Fruit fly (Drosophila melanogaster) whole organism, embryonic: ENCODE results near the gene HisCl1.

ENCODE experiments used
- Atf6 ChIP-seq: fragments of 200-800 bp; sonication (Bioruptor generic); IDR thresholded peaks from 2 replicates; pipeline ENCODE4 v1.3.6; 2022; ENCODE audit warnings: missing biosample characterization, missing genetic modification characterization
- BtbVII ChIP-seq: fragments of 200-800 bp; sonication (Bioruptor generic); optimal IDR thresholded peaks from 3 replicates; lab custom pipeline; 2017; ENCODE audit warnings: missing biosample characterization, mild to moderate bottlenecking, missing genetic modification characterization
- CG10431 ChIP-seq: fragments of 200-800 bp; sonication (Bioruptor generic); optimal IDR thresholded peaks from 3 replicates; lab custom pipeline; 2018; ENCODE audit warnings: missing biosample characterization, mild to moderate bottlenecking, missing genetic modification characterization
- CG12155 ChIP-seq: fragments of 200-800 bp; sonication (Bioruptor generic); optimal IDR thresholded peaks from 3 replicates; lab custom pipeline; 2016; ENCODE audit warnings: missing biosample characterization, missing genetic modification characterization
- CG1233 ChIP-seq: fragments of 200-800 bp; sonication (Bioruptor generic); optimal IDR thresholded peaks from 4 replicates; lab custom pipeline; 2018; ENCODE audit warnings: missing biosample characterization, mild to moderate bottlenecking, missing genetic modification characterization
- CG12659 ChIP-seq: fragments of 200-800 bp; sonication (Bioruptor generic); optimal IDR thresholded peaks from 3 replicates; lab custom pipeline; 2017; ENCODE audit warnings: mild to moderate bottlenecking, missing biosample characterization, missing genetic modification reagents, missing genetic modification characterization
- CG12769 ChIP-seq: fragments of 200-800 bp; sonication (Bioruptor generic); optimal IDR thresholded peaks from 2 replicates; lab custom pipeline; 2019; ENCODE audit warnings: missing biosample characterization, mild to moderate bottlenecking, missing genetic modification characterization, moderate library complexity
- CG13296 ChIP-seq: fragments of 200-800 bp; sonication (Bioruptor generic); optimal IDR thresholded peaks from 3 replicates; lab custom pipeline; 2018; ENCODE audit warnings: missing biosample characterization, mild to moderate bottlenecking, missing genetic modification characterization
- CG13894 ChIP-seq: fragments of 200-800 bp; sonication (Bioruptor generic); optimal IDR thresholded peaks from 3 replicates; lab custom pipeline; 2018; ENCODE audit warnings: missing biosample characterization, mild to moderate bottlenecking, missing genetic modification characterization, moderate library complexity
- CG15479 ChIP-seq: fragments of 200-800 bp; sonication (Bioruptor generic); optimal IDR thresholded peaks from 3 replicates; lab custom pipeline; 2019; ENCODE audit warnings: missing biosample characterization, mild to moderate bottlenecking, missing genetic modification characterization, moderate library complexity
- CG17328 ChIP-seq: fragments of 200-800 bp; sonication (Bioruptor generic); IDR thresholded peaks from 2 replicates; pipeline ENCODE4 v1.3.6; 2022; ENCODE audit warnings: missing biosample characterization, missing genetic modification characterization
- CG17361 ChIP-seq: fragments of 200-800 bp; sonication (Bioruptor generic); IDR thresholded peaks from 3 replicates; pipeline ENCODE4 v1.3.6; 2022; ENCODE audit warnings: missing biosample characterization, missing genetic modification characterization
- CG17912 ChIP-seq: fragments of 200-800 bp; sonication (Bioruptor generic); optimal IDR thresholded peaks from 2 replicates; lab custom pipeline; 2018; ENCODE audit warnings: missing biosample characterization, mild to moderate bottlenecking, missing genetic modification characterization
- CG18619 ChIP-seq: fragments of 200-800 bp; sonication (Bioruptor generic); optimal IDR thresholded peaks from 3 replicates; lab custom pipeline; 2017; ENCODE audit warnings: missing biosample characterization, mild to moderate bottlenecking, missing genetic modification characterization
- CG2712 ChIP-seq: fragments of 200-800 bp; optimal IDR thresholded peaks from 3 replicates; lab custom pipeline; 2019; ENCODE audit warnings: missing biosample characterization, mild to moderate bottlenecking, missing genetic modification characterization, moderate library complexity
- CG30403 ChIP-seq: fragments of 200-800 bp; sonication (Bioruptor generic); optimal IDR thresholded peaks from 3 replicates; lab custom pipeline; 2016; ENCODE audit warnings: missing biosample characterization, missing genetic modification characterization
- CG3995 ChIP-seq: fragments of 200-800 bp; sonication (Bioruptor generic); optimal IDR thresholded peaks from 3 replicates; lab custom pipeline; 2016; ENCODE audit warnings: missing biosample characterization, missing genetic modification characterization
- CG4328 ChIP-seq: fragments of 200-800 bp; sonication (Bioruptor generic); optimal IDR thresholded peaks from 3 replicates; lab custom pipeline; 2017; ENCODE audit warnings: missing biosample characterization, missing genetic modification reagents, missing genetic modification characterization
- CG5180 ChIP-seq: fragments of 200-800 bp; sonication (Bioruptor generic); optimal IDR thresholded peaks from 3 replicates; lab custom pipeline; 2017; ENCODE audit warnings: missing biosample characterization, missing genetic modification characterization, mild to moderate bottlenecking, moderate library complexity, missing genetic modification reagents
- CG6765 ChIP-seq: fragments of 200-800 bp; sonication (Bioruptor generic); optimal IDR thresholded peaks from 3 replicates; lab custom pipeline; 2017; ENCODE audit warnings: missing biosample characterization, mild to moderate bottlenecking, missing genetic modification characterization
- CG6813 ChIP-seq: fragments of 200-800 bp; sonication (Bioruptor generic); optimal IDR thresholded peaks from 2 replicates; lab custom pipeline; 2017; ENCODE audit warnings: missing biosample characterization, missing genetic modification characterization, mild to moderate bottlenecking, moderate library complexity, missing genetic modification reagents
- CG7839 ChIP-seq: fragments of 200-800 bp; sonication (Bioruptor generic); optimal IDR thresholded peaks from 3 replicates; lab custom pipeline; 2018; ENCODE audit warnings: missing biosample characterization, mild to moderate bottlenecking, missing genetic modification characterization, moderate library complexity
- CG8290 ChIP-seq, 3 experiments: fragments of 200-800 bp; sonication (Bioruptor generic); optimal IDR thresholded peaks; 2 replicates each; lab custom pipeline; 2016 to 2019; ENCODE audit warnings: missing biosample characterization in 3 of 3, missing genetic modification characterization in 3 of 3, mild to moderate bottlenecking in 2 of 3, moderate library complexity in 1 of 3
- CG9609 ChIP-seq: fragments of 200-800 bp; sonication (Bioruptor generic); optimal IDR thresholded peaks from 3 replicates; lab custom pipeline; 2016; ENCODE audit warnings: missing biosample characterization, missing genetic modification characterization
- CoRest ChIP-seq: fragments of 200-800 bp; sonication (Bioruptor generic); optimal IDR thresholded peaks from 3 replicates; lab custom pipeline; 2018; ENCODE audit warnings: missing biosample characterization, mild to moderate bottlenecking, missing genetic modification characterization, moderate library complexity
- Kr ChIP-seq: fragments of 200-800 bp; sonication (Bioruptor generic); optimal IDR thresholded peaks from 2 replicates; lab custom pipeline; 2017; ENCODE audit warnings: missing biosample characterization, mild to moderate bottlenecking, missing genetic modification characterization
- Lim3 ChIP-seq: fragments of 200-800 bp; sonication (Bioruptor generic); IDR thresholded peaks from 2 replicates; pipeline ENCODE4 v1.3.6; 2022; ENCODE audit warnings: missing biosample characterization, missing genetic modification characterization
- Max ChIP-seq: fragments of 200-800 bp; sonication (Bioruptor generic); optimal IDR thresholded peaks from 2 replicates; lab custom pipeline; 2016; ENCODE audit warnings: missing biosample characterization, mild to moderate bottlenecking, missing genetic modification characterization
- Nf-YA ChIP-seq: fragments of 200-800 bp; sonication (Bioruptor generic); IDR thresholded peaks from 2 replicates; pipeline ENCODE4 v1.3.6; 2022; ENCODE audit warnings: missing biosample characterization, missing genetic modification characterization
- Nf-YC ChIP-seq: fragments of 200-800 bp; optimal IDR thresholded peaks from 3 replicates; lab custom pipeline; 2019; ENCODE audit warnings: missing biosample characterization, mild to moderate bottlenecking, missing genetic modification characterization, moderate library complexity
- Usf ChIP-seq: fragments of 200-800 bp; sonication (Bioruptor generic); optimal IDR thresholded peaks from 2 replicates; lab custom pipeline; 2017; ENCODE audit warnings: missing genotype, missing biosample characterization, missing genetic modification characterization
- YL-1 ChIP-seq: fragments of 200-800 bp; sonication (Bioruptor generic); optimal IDR thresholded peaks from 3 replicates; lab custom pipeline; 2017; ENCODE audit warnings: missing biosample characterization, mild to moderate bottlenecking, missing genetic modification characterization
- ash1 ChIP-seq: fragments of 200-800 bp; sonication (Bioruptor generic); optimal IDR thresholded peaks from 2 replicates; lab custom pipeline; 2018; ENCODE audit warnings: missing biosample characterization, mild to moderate bottlenecking, missing genetic modification characterization
- cg ChIP-seq: fragments of 200-800 bp; sonication (Bioruptor generic); optimal IDR thresholded peaks from 3 replicates; lab custom pipeline; 2019; ENCODE audit warnings: missing biosample characterization, mild to moderate bottlenecking, missing genetic modification characterization, moderate library complexity
- chif ChIP-seq, 2 experiments: fragments of 200-800 bp; sonication (Bioruptor generic); optimal IDR thresholded peaks; 3 replicates each; lab custom pipeline; 2016; ENCODE audit warnings: missing biosample characterization in 2 of 2, missing genetic modification characterization in 2 of 2
- dpn ChIP-seq, 2 experiments: fragments of 200-800 bp; sonication (Bioruptor generic); optimal IDR thresholded peaks; 3 replicates each; lab custom pipeline; 2016; ENCODE audit warnings: missing biosample characterization in 2 of 2, missing genetic modification characterization in 2 of 2
- dysf ChIP-seq: fragments of 200-800 bp; sonication (Bioruptor generic); IDR thresholded peaks from 3 replicates; pipeline ENCODE4 v1.3.6; 2022; ENCODE audit warnings: missing biosample characterization, missing genetic modification characterization
- ems ChIP-seq: fragments of 200-800 bp; sonication (Bioruptor generic); optimal IDR thresholded peaks from 3 replicates; lab custom pipeline; 2016; ENCODE audit warnings: missing biosample characterization, missing genetic modification characterization
- exex ChIP-seq: fragments of 200-800 bp; sonication (Bioruptor generic); optimal IDR thresholded peaks from 4 replicates; lab custom pipeline; 2018; ENCODE audit warnings: missing biosample characterization, mild to moderate bottlenecking, missing genetic modification characterization, moderate library complexity
- gem ChIP-seq: fragments of 200-800 bp; sonication (Bioruptor generic); optimal IDR thresholded peaks from 2 replicates; lab custom pipeline; 2019; ENCODE audit warnings: missing biosample characterization, mild to moderate bottlenecking, missing genetic modification characterization, moderate library complexity
- grn ChIP-seq: fragments of 200-800 bp; sonication (Bioruptor generic); optimal IDR thresholded peaks from 3 replicates; lab custom pipeline; 2017; ENCODE audit warnings: missing biosample characterization, missing genetic modification characterization
- ind ChIP-seq: fragments of 200-800 bp; sonication (Bioruptor generic); optimal IDR thresholded peaks from 3 replicates; lab custom pipeline; 2016; ENCODE audit warnings: missing biosample characterization, missing genetic modification characterization
- lbe ChIP-seq: fragments of 200-800 bp; sonication (Bioruptor generic); optimal IDR thresholded peaks from 2 replicates; lab custom pipeline; 2016; ENCODE audit warnings: missing biosample characterization, mild to moderate bottlenecking, missing genetic modification characterization
- nau ChIP-seq: fragments of 200-800 bp; sonication (Bioruptor generic); optimal IDR thresholded peaks from 3 replicates; lab custom pipeline; 2017; ENCODE audit warnings: missing biosample characterization, mild to moderate bottlenecking, missing genetic modification characterization, missing genetic modification reagents
- onecut ChIP-seq: fragments of 200-800 bp; sonication (Bioruptor generic); IDR thresholded peaks from 2 replicates; pipeline ENCODE4 v1.3.6; 2022; ENCODE audit warnings: missing biosample characterization, missing genetic modification characterization
- sd ChIP-seq: fragments of 200-800 bp; sonication (Bioruptor generic); optimal IDR thresholded peaks from 3 replicates; lab custom pipeline; 2018; ENCODE audit warnings: missing biosample characterization, mild to moderate bottlenecking, missing genetic modification characterization, moderate library complexity
- sens ChIP-seq: fragments of 200-800 bp; sonication (Bioruptor generic); peaks from one replicate; lab custom pipeline; 2016; ENCODE audit warnings: missing biosample characterization, missing genetic modification characterization
- sqz ChIP-seq: fragments of 200-800 bp; sonication (Bioruptor generic); optimal IDR thresholded peaks from 3 replicates; lab custom pipeline; 2018; ENCODE audit warnings: missing biosample characterization, mild to moderate bottlenecking, missing genetic modification characterization
- sug ChIP-seq: fragments of 200-800 bp; optimal IDR thresholded peaks from 2 replicates; lab custom pipeline; 2019; ENCODE audit warnings: missing biosample characterization, mild to moderate bottlenecking, missing genetic modification characterization, moderate library complexity

The HisCl1 gene

DNA sequence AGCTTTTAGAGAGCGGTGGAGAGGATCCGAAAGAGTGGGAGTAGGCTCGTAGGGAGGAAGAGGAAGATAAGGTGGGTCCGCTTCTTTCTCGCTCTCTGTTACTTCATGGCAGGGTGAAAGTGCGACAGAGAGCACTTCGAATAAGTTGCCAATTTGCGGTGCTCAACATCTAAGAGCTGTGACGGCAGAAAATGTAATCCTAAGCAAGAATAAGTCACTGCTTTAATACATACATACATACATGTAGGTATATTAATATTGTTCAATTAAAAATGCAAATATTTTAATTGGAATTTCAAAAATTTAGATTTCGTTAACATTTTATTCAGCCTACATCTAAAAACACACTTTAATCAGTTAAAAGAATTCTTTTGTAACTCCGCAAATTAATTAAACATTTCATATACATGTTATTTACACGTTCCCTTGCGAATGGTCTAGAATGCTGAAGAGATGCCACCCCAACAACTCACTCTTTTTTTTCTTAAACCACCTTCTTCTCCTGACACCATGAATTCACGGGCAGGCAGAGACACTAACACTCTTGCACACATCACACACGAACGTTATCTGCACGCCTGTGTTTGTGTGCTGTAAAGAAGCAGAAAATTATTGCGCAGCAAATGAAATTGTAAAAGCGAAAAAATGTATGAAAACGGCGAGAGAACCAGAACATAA, 28.3 kb upstream of the HisCl1 start (continued):
- peak; percentile 4 for TF ChIP-seq CG1233 (GFP tag; lab: Kevin White, UChicago)
- TF ChIP-seq CG18619 (GFP tag; lab: Kevin White, UChicago), result peak; percentile 35
- peak; percentile 19 for TF ChIP-seq sug (tag; lab: Kevin White, UChicago)
- peak; percentile 17 for TF ChIP-seq gem (tag; lab: Kevin White, UChicago)
- TF ChIP-seq Max, result no peak
- TF ChIP-seq nau, result peak; percentile 1
- peak; percentile 36 for TF ChIP-seq Nf-YC (tag; lab: Kevin White, UChicago)
- TF ChIP-seq grn (GFP tag; lab: Kevin White, UChicago), result no peak
- TF ChIP-seq cg (GFP tag; lab: Kevin White, UChicago), result peak; percentile 94
- TF ChIP-seq CG17912 (GFP tag; lab: Kevin White, UChicago), result no peak
- TF ChIP-seq ems (GFP tag; lab: Kevin White, UChicago), result no peak
- peak; percentile 26 for TF ChIP-seq CG30403 (GFP tag; lab: Kevin White, UChicago)
- TF ChIP-seq Kr, result peak; percentile 18
- no peak for TF ChIP-seq chif (GFP tag; optimal IDR thresholded peaks at IDR 0.05; lab: Kevin White, UChicago)
- no peak for TF ChIP-seq CG17328 (GFP tag; lab: Robert Waterston, UW)
- TF ChIP-seq CG5180 (GFP tag; lab: Kevin White, UChicago), result no peak
- TF ChIP-seq lbe, result peak; percentile 58
- TF ChIP-seq CG4328 (GFP tag; lab: Kevin White, UChicago), result peak; percentile 46
- TF ChIP-seq CG12155, result peak; percentile 0
- TF ChIP-seq CG6813, result peak; percentile 31
- peak; percentile 20 for TF ChIP-seq CG10431 (GFP tag; lab: Kevin White, UChicago)
- peak; percentile 41 for TF ChIP-seq CG12769 (tag; lab: Kevin White, UChicago)
- TF ChIP-seq sens (GFP tag; lab: Kevin White, UChicago), result peak; percentile 10
- peak; percentile 0 for TF ChIP-seq ash1 (GFP tag; lab: Kevin White, UChicago)
- TF ChIP-seq dysf (GFP tag; lab: Robert Waterston, UW), result no peak
- peak; percentile 63 for TF ChIP-seq sd (tag; lab: Kevin White, UChicago)
- peak; percentile 19 for TF ChIP-seq CG13894
- no peak for TF ChIP-seq CG17361 (GFP tag; lab: Robert Waterston, UW)
- TF ChIP-seq CG6765 (GFP tag; lab: Kevin White, UChicago), result peak; percentile 21
- TF ChIP-seq onecut (GFP tag; lab: Robert Waterston, UW), result peak; percentile 10; the same call in 1 of the 2 replicates
- peak; percentile 29 for TF ChIP-seq CG13296
- TF ChIP-seq exex, result peak; percentile 44
- TF ChIP-seq CG15479, result peak; percentile 93
- no peak for TF ChIP-seq Lim3 (GFP tag; lab: Robert Waterston, UW)
- TF ChIP-seq Usf (GFP tag; lab: Kevin White, UChicago), result no peak
- TF ChIP-seq dpn (GFP tag; optimal IDR thresholded peaks at IDR 0.05; lab: Kevin White, UChicago), result peak in 1 of 2 experiments; percentile 5
- peak; percentile 4 for TF ChIP-seq ind (GFP tag; lab: Kevin White, UChicago)
- no peak for TF ChIP-seq CG9609 (GFP tag; lab: Kevin White, UChicago)
- no peak for TF ChIP-seq Atf6 (GFP tag; lab: Robert Waterston, UW)
- TF ChIP-seq CG3995 (GFP tag; lab: Kevin White, UChicago), result peak; percentile 66
- TF ChIP-seq CG7839 (tag; lab: Kevin White, UChicago), result peak; percentile 38
- TF ChIP-seq sqz, result peak; percentile 20
- no peak for TF ChIP-seq CG8290 (GFP tag; optimal IDR thresholded peaks at IDR 0.05; lab: Kevin White, UChicago)
- TF ChIP-seq CG8290 (tag; optimal IDR thresholded peaks at IDR 0.05; lab: Kevin White, UChicago), result peak in 1 of 2 experiments; percentile 52
- peak; percentile 43 for TF ChIP-seq CoRest (tag; lab: Kevin White, UChicago)
- peak; percentile 22 for TF ChIP-seq CG2712 (tag; lab: Kevin White, UChicago)
- TF ChIP-seq YL-1 (GFP tag; lab: Kevin White, UChicago), result peak; percentile 37
- no peak for TF ChIP-seq Nf-YA
- peak; percentile 34 for TF ChIP-seq BtbVII
- peak; percentile 45 for TF ChIP-seq CG12659 (GFP tag; lab: Kevin White, UChicago)
